Worm (Caenorhabditis elegans): ENCODE measurements around the gene Y75B8A.32.

DNA sequence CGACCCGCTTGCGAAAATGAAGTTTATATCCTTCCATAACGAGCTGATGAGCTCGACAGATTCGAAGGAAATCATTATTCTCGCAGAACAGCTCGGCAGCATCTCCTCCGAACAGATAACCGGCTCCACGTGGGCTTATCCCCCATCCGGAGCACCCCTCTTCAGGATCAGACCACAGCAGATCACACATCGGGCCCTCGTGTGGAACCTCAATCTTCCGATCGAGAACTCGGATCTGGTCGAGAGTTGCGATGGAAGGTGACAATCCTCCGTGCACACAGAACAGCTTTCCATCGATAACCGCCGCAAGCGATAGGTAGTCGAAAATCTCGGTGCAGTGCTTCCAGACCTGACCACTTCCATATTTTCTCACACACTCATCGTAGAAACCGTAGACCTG is 17.3 kb upstream of the Y75B8A.32 start:
- TF ChIP-seq ZK546.5 (tag; optimal IDR thresholded peaks at IDR 0.05) (no peak), nhr-25 (tag; optimal IDR thresholded peaks at IDR 0.05) (no peak), zag-1 (tag; optimal IDR thresholded peaks at IDR 0.05) (no peak), jun-1 (tag; optimal IDR thresholded peaks at IDR 0.05) (no peak), mdl-1 (tag; optimal IDR thresholded peaks at IDR 0.05) (no peak), ztf-11 (tag; optimal IDR thresholded peaks at IDR 0.05) (no peak), skn-1 (tag; optimal IDR thresholded peaks at IDR 0.05) (no peak), fkh-2 (tag; optimal IDR thresholded peaks at IDR 0.05) (no peak)
